Fruit fly (Drosophila melanogaster) whole organism: Measurements from ENCODE around the gene Eo.

Experiments
- CG8478 ChIP-seq: fragments of >200 bp; optimal IDR thresholded peaks from 2 replicates; lab custom pipeline; 2018; ENCODE audit warnings: inconsistent platforms
- Dll ChIP-seq: fragments of >200 bp; optimal IDR thresholded peaks from 2 replicates; lab custom pipeline; 2017
- EcR ChIP-seq, 2 experiments: fragments of >200 bp; optimal IDR thresholded peaks; 2 replicates each; lab custom pipeline; 2017; ENCODE audit warnings: missing biosample characterization in 2 of 2, missing genetic modification characterization in 2 of 2, missing genetic modification reagents in 2 of 2
- pan ChIP-seq: fragments of >200 bp; optimal IDR thresholded peaks from 2 replicates; lab custom pipeline; 2017
- psq ChIP-seq: fragments of >200 bp; optimal IDR thresholded peaks from 2 replicates; lab custom pipeline; 2017
- usp ChIP-seq: fragments of >200 bp; optimal IDR thresholded peaks from 2 replicates; lab custom pipeline; 2017; ENCODE audit warnings: missing biosample characterization, missing genetic modification characterization, mixed read lengths

Gene Eo

DNA sequence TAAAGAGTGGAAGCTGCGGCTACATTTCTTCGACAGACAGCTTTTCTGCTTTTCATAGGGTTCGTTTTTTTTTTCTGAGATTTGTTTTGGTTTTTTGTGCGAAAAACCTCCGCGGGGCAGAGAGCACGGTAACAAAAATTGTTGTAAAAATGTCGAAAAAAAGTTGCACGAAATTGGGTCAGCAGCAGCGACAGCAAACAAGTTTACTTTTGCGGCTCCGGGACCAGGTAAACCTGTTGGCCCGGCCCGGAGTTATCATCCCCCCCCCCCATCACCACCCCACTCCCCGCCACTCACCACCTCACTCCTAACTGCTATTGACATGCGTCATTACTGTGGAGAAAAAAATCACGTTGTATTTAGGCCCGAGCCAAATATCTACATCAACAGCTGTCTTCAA is 50.2 kb downstream of the Eo start:
- TF ChIP-seq psq (lab: Kevin White, UChicago) (no peak), pan (lab: Kevin White, UChicago) (no peak), Dll (lab: Kevin White, UChicago) (no peak), usp (GFP tag; lab: Kevin White, UChicago) (no peak), CG8478 (lab: Kevin White, UChicago) (no peak), EcR (GFP tag; optimal IDR thresholded peaks at IDR 0.05; lab: Kevin White, UChicago) (no peak)

dm6 chrX:14866911-14867310 is 51.7 kb downstream of the Eo start:
- no peak for TF ChIP-seq Dll (lab: Kevin White, UChicago)
- no peak for TF ChIP-seq EcR (GFP tag; optimal IDR thresholded peaks at IDR 0.05; lab: Kevin White, UChicago)
